Worm (Caenorhabditis elegans) whole organism, L4 larva: ENCODE data around the gene prp-9.

ENCODE experiments used
- F37D6.2 ChIP-seq: sonication (generic microtip); optimal IDR thresholded peaks from 2 replicates; lab custom pipeline; 2016; ENCODE audit warnings: mild to moderate bottlenecking, missing genetic modification characterization, missing compliant biosample characterization
- F49E8.2 ChIP-seq: sonication (generic microtip); optimal IDR thresholded peaks from 2 replicates; lab custom pipeline; 2016; ENCODE audit warnings: missing compliant biosample characterization, mild to moderate bottlenecking, missing genetic modification characterization, borderline replicate concordance
- R02D3.7 ChIP-seq: fragments of 150-350 bp; sonication (generic microtip); optimal IDR thresholded peaks from 3 replicates; lab custom pipeline; 2014; ENCODE audit warnings: missing biosample characterization, missing genetic modification characterization
- T26A8.4 ChIP-seq: fragments of 200-800 bp; sonication (Bioruptor generic); IDR thresholded peaks from 2 replicates; pipeline ENCODE4 v1.3.6; 2022; ENCODE audit warnings: missing genetic modification characterization, missing compliant biosample characterization
- Y105C5A.15 ChIP-seq: fragments of 200-800 bp; sonication (Bioruptor generic); IDR thresholded peaks from 2 replicates; pipeline ENCODE4 v1.3.6; 2022; ENCODE audit warnings: missing genetic modification characterization, missing compliant biosample characterization
- Y75B8A.6 ChIP-seq: fragments of 200-800 bp; sonication (Bioruptor generic); IDR thresholded peaks from 2 replicates; pipeline ENCODE4 v1.3.6; 2022; ENCODE audit warnings: missing genetic modification reagents, missing genetic modification characterization, missing compliant biosample characterization
- ZK337.2 ChIP-seq: fragments of 200-800 bp; sonication (Bioruptor generic); IDR thresholded peaks from 2 replicates; pipeline ENCODE4 v1.3.6; 2022; ENCODE audit warnings: missing genetic modification reagents, missing genetic modification characterization, missing compliant biosample characterization
- ZK546.5 ChIP-seq, 2 experiments: sonication (generic microtip); optimal IDR thresholded peaks; 2 replicates each; lab custom pipeline; 2017; ENCODE audit warnings: missing biosample characterization in 2 of 2, missing genetic modification characterization in 2 of 2
- aha-1 ChIP-seq: fragments of 150-350 bp; peaks from one replicate; lab custom pipeline; 2014; ENCODE audit warnings: missing biosample characterization, missing genetic modification characterization
- aly-2 ChIP-seq: sonication (generic microtip); optimal IDR thresholded peaks from 2 replicates; lab custom pipeline; 2018; ENCODE audit warnings: missing biosample characterization, missing genetic modification characterization
- ceh-20 ChIP-seq: fragments of 200-800 bp; sonication (Bioruptor generic); IDR thresholded peaks from 2 replicates; pipeline ENCODE4 v1.3.6; 2022; ENCODE audit warnings: missing genetic modification reagents, missing genetic modification characterization, missing compliant biosample characterization
- ceh-62 ChIP-seq: sonication (generic microtip); optimal IDR thresholded peaks from 2 replicates; lab custom pipeline; 2017; ENCODE audit warnings: missing biosample characterization, missing genetic modification characterization
- daf-12 ChIP-seq: fragments of 150-350 bp; optimal IDR thresholded peaks from 2 replicates; lab custom pipeline; 2014; ENCODE audit warnings: missing biosample characterization, missing genetic modification reagents, missing genetic modification characterization
- daf-19 ChIP-seq: fragments of 200-800 bp; sonication (Bioruptor generic); conservative IDR thresholded peaks from 2 replicates; pipeline ENCODE4 v1.3.6; 2022; ENCODE audit warnings: missing genetic modification characterization, missing compliant biosample characterization
- daf-8 ChIP-seq: fragments of 200-800 bp; sonication (Bioruptor generic); IDR thresholded peaks from 2 replicates; pipeline ENCODE4 v1.3.6; 2022; ENCODE audit warnings: missing genetic modification characterization, missing compliant biosample characterization
- dpl-1 ChIP-seq: fragments of 150-350 bp; optimal IDR thresholded peaks from 2 replicates; lab custom pipeline; 2014; ENCODE audit warnings: missing biosample characterization, missing genetic modification reagents, missing genetic modification characterization
- dve-1 ChIP-seq: sonication (generic microtip); optimal IDR thresholded peaks from 2 replicates; lab custom pipeline; 2017; ENCODE audit warnings: antibody characterized with exemption, mild to moderate bottlenecking, missing genetic modification characterization, missing compliant biosample characterization; ENCODE audit not compliant: insufficient read depth
- egl-27 ChIP-seq: sonication (generic microtip); optimal IDR thresholded peaks from 3 replicates; lab custom pipeline; 2017; ENCODE audit warnings: missing biosample characterization, missing genetic modification reagents, missing genetic modification characterization
- egl-43 ChIP-seq: fragments of 200-800 bp; sonication (Bioruptor generic); IDR thresholded peaks from 2 replicates; pipeline ENCODE4 v1.3.6; 2022; ENCODE audit warnings: missing genetic modification reagents, missing genetic modification characterization, missing compliant biosample characterization
- gei-8 ChIP-seq: fragments of 200-800 bp; sonication (Bioruptor generic); optimal IDR thresholded peaks from 2 replicates; lab custom pipeline; 2018; ENCODE audit warnings: mild to moderate bottlenecking, missing genetic modification characterization, missing compliant biosample characterization
- hif-1 ChIP-seq, 2 experiments: sonication (generic microtip); optimal IDR thresholded peaks; 2 replicates each; lab custom pipeline; 2016 to 2017; ENCODE audit warnings: missing compliant biosample characterization in 2 of 2, missing genetic modification characterization in 2 of 2, missing genetic modification reagents in 2 of 2, missing genotype in 2 of 2, mild to moderate bottlenecking in 1 of 2
- hlh-11 ChIP-seq: fragments of 200-800 bp; sonication (Bioruptor generic); optimal IDR thresholded peaks from 2 replicates; lab custom pipeline; 2018; ENCODE audit warnings: mild to moderate bottlenecking, missing genetic modification characterization, missing compliant biosample characterization
- hlh-30 ChIP-seq: sonication (generic microtip); optimal IDR thresholded peaks from 2 replicates; lab custom pipeline; 2017; ENCODE audit warnings: antibody characterized with exemption, mild to moderate bottlenecking, missing genetic modification characterization, missing compliant biosample characterization; ENCODE audit not compliant: insufficient read depth
- hmg-1.1 ChIP-seq: fragments of 200-800 bp; sonication (Bioruptor generic); IDR thresholded peaks from 2 replicates; pipeline ENCODE4 v1.3.6; 2022; ENCODE audit warnings: missing genetic modification reagents, missing genetic modification characterization, missing compliant biosample characterization
- lin-13 ChIP-seq: fragments of 150-350 bp; optimal IDR thresholded peaks from 2 replicates; lab custom pipeline; 2014; ENCODE audit warnings: missing biosample characterization, missing genetic modification reagents, missing genetic modification characterization
- madf-9 ChIP-seq: fragments of 200-800 bp; sonication (Bioruptor generic); conservative IDR thresholded peaks from 2 replicates; pipeline ENCODE4 v1.3.6; 2022; ENCODE audit warnings: missing genetic modification reagents, missing genetic modification characterization, missing compliant biosample characterization
- mdt-29 ChIP-seq: fragments of 200-800 bp; sonication (Bioruptor generic); IDR thresholded peaks from 2 replicates; pipeline ENCODE4 v1.3.6; 2022; ENCODE audit warnings: missing genetic modification reagents, missing genetic modification characterization, missing compliant biosample characterization
- mep-1 ChIP-seq: fragments of 150-350 bp; sonication (generic microtip); optimal IDR thresholded peaks from 3 replicates; lab custom pipeline; 2014; ENCODE audit warnings: missing biosample characterization, missing genetic modification characterization
- mxl-3 ChIP-seq: fragments of 200-800 bp; sonication (Bioruptor generic); optimal IDR thresholded peaks from 2 replicates; lab custom pipeline; 2018; ENCODE audit warnings: mild to moderate bottlenecking, missing genetic modification characterization, missing compliant biosample characterization
- nhr-111 ChIP-seq: fragments of 200-800 bp; sonication (Bioruptor generic); optimal IDR thresholded peaks from 2 replicates; lab custom pipeline; 2018; ENCODE audit warnings: mild to moderate bottlenecking, missing genetic modification characterization, missing compliant biosample characterization
- nhr-237 ChIP-seq: sonication (generic microtip); optimal IDR thresholded peaks from 2 replicates; lab custom pipeline; 2017; ENCODE audit warnings: missing biosample characterization, missing genetic modification characterization
- nhr-25 ChIP-seq: sonication (generic microtip); optimal IDR thresholded peaks from 2 replicates; lab custom pipeline; 2017; ENCODE audit warnings: missing genetic modification characterization, mild to moderate bottlenecking, missing compliant biosample characterization, antibody characterized with exemption, moderate library complexity, borderline replicate concordance; ENCODE audit not compliant: insufficient read depth
- nhr-42 ChIP-seq: fragments of 200-800 bp; sonication (Bioruptor generic); IDR thresholded peaks from 2 replicates; pipeline ENCODE4 v1.3.6; 2022; ENCODE audit warnings: missing genetic modification characterization, missing compliant biosample characterization
- nhr-77 ChIP-seq: fragments of 150-350 bp; optimal IDR thresholded peaks from 2 replicates; lab custom pipeline; 2014; ENCODE audit warnings: missing biosample characterization, missing genetic modification characterization
- saeg-2 ChIP-seq: fragments of 200-800 bp; sonication (Bioruptor generic); IDR thresholded peaks from 2 replicates; pipeline ENCODE4 v1.3.6; 2022; ENCODE audit warnings: missing genetic modification reagents, missing genetic modification characterization, missing compliant biosample characterization
- set-16 ChIP-seq: fragments of 200-800 bp; sonication (Bioruptor generic); IDR thresholded peaks from 2 replicates; pipeline ENCODE4 v1.3.6; 2022; ENCODE audit warnings: missing genetic modification reagents, missing genetic modification characterization, missing compliant biosample characterization
- snpc-1.2 ChIP-seq: fragments of 200-800 bp; sonication (Bioruptor generic); IDR thresholded peaks from 2 replicates; pipeline ENCODE4 v1.3.6; 2022; ENCODE audit warnings: missing genetic modification reagents, missing genetic modification characterization, missing compliant biosample characterization
- snpc-4 ChIP-seq: fragments of 150-350 bp; optimal IDR thresholded peaks from 2 replicates; lab custom pipeline; 2014; ENCODE audit warnings: missing biosample characterization, missing genetic modification characterization
- spr-1 ChIP-seq: sonication (generic microtip); optimal IDR thresholded peaks from 2 replicates; lab custom pipeline; 2016; ENCODE audit warnings: mild to moderate bottlenecking, missing genetic modification characterization, missing compliant biosample characterization
- spr-3 ChIP-seq: fragments of 200-800 bp; sonication (Bioruptor generic); optimal IDR thresholded peaks from 2 replicates; lab custom pipeline; 2018; ENCODE audit warnings: mild to moderate bottlenecking, missing genetic modification characterization, missing compliant biosample characterization
- tag-97 ChIP-seq: fragments of 200-800 bp; sonication (Bioruptor generic); IDR thresholded peaks from 2 replicates; pipeline ENCODE4 v1.3.6; 2022; ENCODE audit warnings: missing genetic modification characterization, missing compliant biosample characterization
- tra-1 ChIP-seq: fragments of 200-800 bp; sonication (Bioruptor generic); IDR thresholded peaks from 2 replicates; pipeline ENCODE4 v1.3.6; 2022; ENCODE audit warnings: missing genetic modification reagents, missing genetic modification characterization, missing compliant biosample characterization
- unc-130 ChIP-seq: sonication (generic microtip); optimal IDR thresholded peaks from 2 replicates; lab custom pipeline; 2016; ENCODE audit warnings: missing genetic modification reagents, missing genetic modification characterization, missing compliant biosample characterization
- unc-62 ChIP-seq, 3 experiments: fragments of 150-350 bp in 1 of 3; sonication (generic microtip); optimal IDR thresholded peaks in 2 of 3; peaks in 1 of 3; 1 replicate in 1 of 3; 2 replicates in 2 of 3; lab custom pipeline; 2014 to 2017; ENCODE audit warnings: missing biosample characterization in 3 of 3, missing genetic modification characterization in 3 of 3, missing genetic modification reagents in 3 of 3, missing genotype in 1 of 3
- vab-7 ChIP-seq: fragments of 200-800 bp; sonication (Bioruptor generic); IDR thresholded peaks from 2 replicates; pipeline ENCODE4 v1.3.6; 2022; ENCODE audit warnings: missing genetic modification reagents, missing genetic modification characterization, missing compliant biosample characterization
- ztf-11 ChIP-seq: fragments of 150-350 bp; optimal IDR thresholded peaks from 2 replicates; lab custom pipeline; 2014; ENCODE audit warnings: missing biosample characterization, missing genetic modification characterization
- ztf-7 ChIP-seq: fragments of 150-350 bp; optimal IDR thresholded peaks from 2 replicates; lab custom pipeline; 2014; ENCODE audit warnings: missing biosample characterization, missing genetic modification characterization

prp-9 gene

DNA sequence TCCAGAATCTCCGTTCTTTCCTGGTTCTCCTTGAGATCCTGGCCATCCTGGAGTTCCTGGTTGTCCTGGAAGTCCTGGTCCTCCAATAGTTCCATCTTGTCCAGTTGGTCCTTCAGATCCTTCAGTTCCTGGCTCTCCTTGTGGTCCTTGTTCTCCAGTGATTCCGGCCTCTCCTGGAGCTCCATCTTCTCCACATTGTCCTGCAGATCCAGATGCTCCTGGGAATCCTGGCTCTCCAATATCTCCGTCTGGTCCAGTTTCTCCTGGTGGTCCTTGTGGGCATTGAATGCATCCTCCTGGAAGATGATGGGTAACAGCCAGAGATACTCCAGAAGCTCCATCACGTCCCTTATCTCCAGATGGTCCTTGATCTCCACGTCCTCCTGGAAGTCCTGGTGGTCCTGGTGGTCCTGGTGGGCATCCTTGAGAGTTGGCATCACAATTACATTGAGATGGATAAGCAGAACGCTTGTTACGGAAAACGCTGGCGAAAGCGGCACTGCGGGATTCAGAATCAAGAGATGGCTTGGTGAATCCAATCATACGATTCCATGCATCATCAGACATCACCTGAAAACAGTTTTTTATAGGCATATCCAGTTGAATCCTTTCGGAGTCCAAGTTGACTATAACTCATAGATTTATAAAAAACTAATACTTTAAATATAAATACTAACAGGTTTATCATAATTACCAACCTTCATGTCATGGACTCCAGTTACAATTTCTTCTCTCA is 43.2 kb upstream of the prp-9 start:
- TF ChIP-seq nhr-111 (GFP tag; lab: Kevin White, UChicago) (no peak), hlh-30 (tag; lab: Kevin White, UChicago) (no peak), vab-7 (GFP tag; lab: Robert Waterston, UW) (no peak), nhr-77 (tag; lab: Kevin White, UChicago) (no peak), daf-8 (GFP tag; lab: Robert Waterston, UW) (no peak), mep-1 (tag; lab: Kevin White, UChicago) (no peak), tag-97 (GFP tag; lab: Robert Waterston, UW) (no peak), mxl-3 (no peak), mdt-29 (GFP tag; lab: Robert Waterston, UW) (no peak), ceh-62 (tag; lab: Kevin White, UChicago) (no peak), T26A8.4 (GFP tag; lab: Robert Waterston, UW) (peak; percentile 53; the same call in 1 of the 2 replicates), R02D3.7 (tag; lab: Kevin White, UChicago) (no peak), Y105C5A.15 (GFP tag; lab: Robert Waterston, UW) (no peak), Y75B8A.6 (GFP tag; lab: Robert Waterston, UW) (no peak), lin-13 (GFP tag; lab: Kevin White, UChicago) (no peak), daf-12 (tag; lab: Kevin White, UChicago) (no peak), ZK337.2 (GFP tag; lab: Robert Waterston, UW) (no peak), unc-62 (GFP tag; optimal IDR thresholded peaks at IDR 0.05 in 1 of 2; lab: Kevin White, UChicago) (peak in 1 of 2 experiments; percentile 69), unc-62 (tag; optimal IDR thresholded peaks at IDR 0.05; lab: Kevin White, UChicago) (no peak), hif-1 (tag; optimal IDR thresholded peaks at IDR 0.05; lab: Kevin White, UChicago) (no peak), egl-27 (tag; lab: Kevin White, UChicago) (no peak), daf-19 (GFP tag; lab: Robert Waterston, UW) (no peak), ceh-20 (GFP tag; lab: Robert Waterston, UW) (no peak), set-16 (GFP tag; lab: Robert Waterston, UW) (peak; percentile 63), ZK546.5 (tag; optimal IDR thresholded peaks at IDR 0.05; lab: Kevin White, UChicago) (no peak), nhr-237 (tag; lab: Kevin White, UChicago) (no peak), dve-1 (tag; lab: Kevin White, UChicago) (no peak), hmg-1.1 (GFP tag; lab: Robert Waterston, UW) (no peak), gei-8 (GFP tag; lab: Kevin White, UChicago) (no peak), saeg-2 (GFP tag; lab: Robert Waterston, UW) (0 out of 2 replicates have a peak, but pooled peaks have one; percentile 19), spr-1 (tag; lab: Kevin White, UChicago) (no peak), madf-9 (GFP tag; lab: Robert Waterston, UW) (no peak), unc-130 (GFP tag; lab: Kevin White, UChicago) (no peak), dpl-1 (no peak), egl-43 (GFP tag; lab: Robert Waterston, UW) (0 out of 2 replicates have a peak, but pooled peaks have one; percentile 69), F37D6.2 (tag; lab: Kevin White, UChicago) (no peak), spr-3 (GFP tag; lab: Kevin White, UChicago) (no peak), tra-1 (no peak)

DNA sequence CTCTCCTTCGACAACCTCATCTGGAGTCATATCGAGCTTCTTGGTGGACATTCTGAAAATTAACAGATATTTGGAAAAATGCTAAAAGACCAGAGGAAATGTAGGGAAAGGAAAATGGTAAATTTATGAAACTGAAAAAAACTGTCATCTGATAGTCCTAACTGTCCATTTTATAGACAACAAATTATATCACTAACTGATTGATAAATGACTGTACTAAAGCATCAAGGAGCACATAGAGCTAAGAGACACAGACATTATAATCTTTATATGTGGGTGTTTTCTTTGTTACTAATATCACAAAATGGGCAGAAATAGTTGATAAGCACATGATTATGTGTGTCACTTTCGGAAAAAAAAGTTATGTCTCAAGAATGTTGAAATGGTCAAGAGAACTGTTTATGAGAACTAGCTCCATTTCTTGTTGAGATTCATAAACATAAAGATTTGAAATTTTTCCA is 41.6 kb upstream of the prp-9 start, which contains the start of gene F54C9.3:
TSS of gene F54C9.3 (minus strand) at position 51 of the 461 bp plus-strand sequence.
- TF ChIP-seq nhr-111 (GFP tag; lab: Kevin White, UChicago) = no peak
- TF ChIP-seq spr-3 (GFP tag; lab: Kevin White, UChicago) = no peak
- TF ChIP-seq R02D3.7 (tag; lab: Kevin White, UChicago) = no peak
- no peak for TF ChIP-seq nhr-42 (GFP tag; lab: Robert Waterston, UW)
- TF ChIP-seq ztf-7 = no peak
- no peak for TF ChIP-seq snpc-1.2 (GFP tag; lab: Robert Waterston, UW)
- no peak for TF ChIP-seq aha-1 (tag; lab: Kevin White, UChicago)
- no peak for TF ChIP-seq snpc-4
- TF ChIP-seq nhr-25 (tag; lab: Kevin White, UChicago) = no peak
- TF ChIP-seq nhr-77 (tag; lab: Kevin White, UChicago) = peak; percentile 93
- no peak for TF ChIP-seq F49E8.2 (tag; lab: Kevin White, UChicago)
- no peak for TF ChIP-seq daf-19 (GFP tag; lab: Robert Waterston, UW)
- no peak for TF ChIP-seq aly-2 (tag; lab: Kevin White, UChicago)
- TF ChIP-seq daf-12 (tag; lab: Kevin White, UChicago) = no peak
- no peak for TF ChIP-seq unc-130 (GFP tag; lab: Kevin White, UChicago)
- TF ChIP-seq spr-1 (tag; lab: Kevin White, UChicago) = no peak
- TF ChIP-seq ztf-11 (tag; lab: Kevin White, UChicago) = no peak
- peak; percentile 82 for TF ChIP-seq hlh-11
